Worm (Caenorhabditis elegans): ENCODE data around the gene F35C11.3.
A peak's percentile ranks its signal among the peaks of the same experiment; 100 is the strongest.

Gene F35C11.3

ce11 chrII:8246476-8246875 lies at the start of gene F35C11.3:
F35C11.3 (plus strand) TSS chrII:8246776.
- TF ChIP-seq drap-1 (GFP tag; optimal IDR thresholded peaks at IDR 0.05) (no peak), lsy-2 (tag; optimal IDR thresholded peaks at IDR 0.05) (no peak), sem-2 (GFP tag; optimal IDR thresholded peaks at IDR 0.05) (no peak), flh-1 (GFP tag; optimal IDR thresholded peaks at IDR 0.05) (no peak), mab-5 (tag; optimal IDR thresholded peaks at IDR 0.05) (no peak), mep-1 (tag; optimal IDR thresholded peaks at IDR 0.05) (no peak), mls-2 (tag; optimal IDR thresholded peaks at IDR 0.05) (no peak)

DNA sequence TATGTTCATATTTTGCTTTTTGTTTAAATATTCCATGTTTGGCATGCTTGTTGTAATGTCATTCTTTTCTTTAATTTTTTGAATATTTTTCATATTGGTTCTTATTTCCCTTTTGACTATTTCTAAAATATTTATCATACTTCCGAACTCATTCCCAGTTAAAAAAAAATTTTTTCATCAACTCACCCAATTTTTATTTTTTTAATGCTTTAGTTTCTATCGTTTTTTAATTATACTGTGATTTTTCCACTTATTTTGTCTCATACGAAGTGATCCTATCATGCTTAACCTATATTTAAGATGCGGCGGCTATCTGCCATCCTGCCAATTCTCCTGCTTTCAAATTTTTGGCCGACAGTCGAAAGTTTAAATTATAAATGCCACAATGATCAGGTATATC lies 48.1 kb upstream of the F35C11.3 start, which contains the start of gene qua-1:
Gene qua-1 (plus strand): TSS at position 301 of the 400 bp plus-strand sequence.
- no peak for TF ChIP-seq flh-1 (GFP tag; optimal IDR thresholded peaks at IDR 0.05)
- TF ChIP-seq mls-2 (tag; optimal IDR thresholded peaks at IDR 0.05), result no peak
- TF ChIP-seq sptf-1 (tag; optimal IDR thresholded peaks at IDR 0.05), result no peak
- TF ChIP-seq unc-39 (tag; optimal IDR thresholded peaks at IDR 0.05), result no peak
- no peak for TF ChIP-seq M03D4.4 (tag; optimal IDR thresholded peaks at IDR 0.05)
- TF ChIP-seq elt-3 (tag; optimal IDR thresholded peaks at IDR 0.05), result no peak
- TF ChIP-seq zip-8 (tag; optimal IDR thresholded peaks at IDR 0.05), result no peak
- TF ChIP-seq lsy-2 (tag; optimal IDR thresholded peaks at IDR 0.05), result no peak
- TF ChIP-seq unc-120 (tag; optimal IDR thresholded peaks at IDR 0.05; ENCODE audit: poor library complexity, severe bottlenecking), result no peak

ce11 chrII:8199803-8200202 lies 46.8 kb upstream of the F35C11.3 start:
- TF ChIP-seq unc-62 (GFP tag; optimal IDR thresholded peaks at IDR 0.05) (peak; percentile 43), drap-1 (GFP tag; optimal IDR thresholded peaks at IDR 0.05) (no peak), mab-5 (tag; optimal IDR thresholded peaks at IDR 0.05) (no peak), cnd-1 (tag; optimal IDR thresholded peaks at IDR 0.05) (no peak), blmp-1 (tag; optimal IDR thresholded peaks at IDR 0.05) (peak; percentile 74), unc-39 (tag; optimal IDR thresholded peaks at IDR 0.05) (no peak)

DNA sequence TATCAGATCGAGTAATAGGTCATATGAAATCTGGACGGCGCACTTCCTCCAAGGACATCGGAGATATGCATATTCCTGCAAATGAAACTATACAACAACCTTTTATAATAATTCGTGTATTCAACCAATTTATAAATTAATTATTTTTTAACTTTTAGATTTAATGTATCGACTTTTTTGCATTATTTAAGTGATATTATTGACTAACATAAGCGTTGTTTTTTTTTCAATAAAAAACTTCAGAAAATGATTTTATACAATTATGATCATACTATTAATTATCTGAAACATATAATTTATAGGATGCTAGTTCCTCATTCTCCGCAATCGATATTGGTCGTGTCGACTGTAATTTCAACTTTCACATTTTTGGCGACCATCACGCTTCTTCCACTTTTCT lies 42.5 kb upstream of the F35C11.3 start, which contains the start of gene col-76:
Gene col-76 (plus strand): TSS at position 301 of the 400 bp plus-strand sequence.
- TF ChIP-seq elt-1 (tag; optimal IDR thresholded peaks at IDR 0.05; ENCODE audit: borderline replicate concordance, insufficient read depth), result peak; percentile 8
- no peak for TF ChIP-seq bed-3 (GFP tag; optimal IDR thresholded peaks at IDR 0.05)
- TF ChIP-seq lin-32 (GFP tag; optimal IDR thresholded peaks at IDR 0.05), result no peak
- TF ChIP-seq nhr-2 (tag; optimal IDR thresholded peaks at IDR 0.05), result no peak

DNA sequence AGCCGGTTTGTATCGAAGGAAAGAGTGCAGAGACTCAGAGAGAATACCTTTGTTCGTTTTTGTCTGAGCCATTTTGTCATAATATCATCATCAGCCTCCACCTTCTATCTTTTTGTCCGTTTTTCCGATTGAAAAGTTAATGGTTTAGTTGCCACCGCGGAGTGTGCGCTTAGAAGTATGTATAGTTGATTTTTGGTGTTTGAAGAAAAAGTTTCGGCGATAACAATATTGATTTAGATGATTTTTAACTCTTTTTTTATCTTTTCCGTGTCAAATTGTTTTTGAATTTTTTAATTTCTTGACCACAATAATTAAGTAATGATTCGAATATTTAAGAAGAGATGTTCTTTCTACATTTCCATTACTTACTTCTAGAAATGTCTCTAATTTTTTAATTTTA lies 41.0 kb upstream of the F35C11.3 start:
- TF ChIP-seq lin-32 (GFP tag; optimal IDR thresholded peaks at IDR 0.05) (no peak), blmp-1 (tag; optimal IDR thresholded peaks at IDR 0.05) (no peak), unc-120 (tag; optimal IDR thresholded peaks at IDR 0.05; ENCODE audit: poor library complexity, severe bottlenecking) (no peak), elt-1 (tag; optimal IDR thresholded peaks at IDR 0.05; ENCODE audit: borderline replicate concordance, insufficient read depth) (no peak)

DNA sequence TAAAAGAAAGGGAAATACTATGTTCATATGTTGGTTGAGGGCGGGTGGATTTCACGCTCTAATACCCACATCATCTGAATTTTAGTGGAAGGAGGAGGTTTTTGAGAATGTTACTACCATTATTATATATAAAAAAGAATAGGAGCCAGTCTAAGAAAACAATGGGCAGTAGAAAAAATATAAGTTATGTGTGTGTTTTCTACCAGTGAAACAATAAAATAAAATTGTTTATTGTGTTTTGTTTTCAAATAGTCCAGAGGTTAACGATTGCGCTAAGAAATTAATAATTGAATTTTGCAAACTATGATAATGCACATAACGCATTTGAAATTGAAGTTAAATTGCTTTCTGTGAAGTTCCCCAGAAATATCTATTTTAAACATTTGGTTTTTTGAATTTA lies 37.1 kb upstream of the F35C11.3 start, which contains the start of gene M110.8:
Gene M110.8 (minus strand): TSS at position 101 of the 400 bp plus-strand sequence.
- TF ChIP-seq unc-120 (tag; optimal IDR thresholded peaks at IDR 0.05; ENCODE audit: poor library complexity, severe bottlenecking) (no peak), ces-1 (GFP tag; optimal IDR thresholded peaks at IDR 0.05) (no peak), lsy-2 (tag; optimal IDR thresholded peaks at IDR 0.05) (no peak), ham-2 (GFP tag; optimal IDR thresholded peaks at IDR 0.05) (no peak), blmp-1 (tag; optimal IDR thresholded peaks at IDR 0.05) (no peak), mab-5 (tag; optimal IDR thresholded peaks at IDR 0.05) (no peak), snpc-4 (tag; optimal IDR thresholded peaks at IDR 0.05) (no peak), nhr-76 (tag; optimal IDR thresholded peaks at IDR 0.05) (no peak), elt-1 (tag; optimal IDR thresholded peaks at IDR 0.05; ENCODE audit: borderline replicate concordance, insufficient read depth) (no peak), drap-1 (GFP tag; optimal IDR thresholded peaks at IDR 0.05) (no peak), unc-39 (tag; optimal IDR thresholded peaks at IDR 0.05) (no peak), nhr-237 (tag; optimal IDR thresholded peaks at IDR 0.05) (no peak), nhr-28 (tag; optimal IDR thresholded peaks at IDR 0.05) (no peak), mls-2 (tag; optimal IDR thresholded peaks at IDR 0.05) (no peak), lin-13 (tag; optimal IDR thresholded peaks at IDR 0.05) (no peak), flh-1 (GFP tag; optimal IDR thresholded peaks at IDR 0.05) (no peak), M03D4.4 (tag; optimal IDR thresholded peaks at IDR 0.05) (no peak), lin-32 (GFP tag; optimal IDR thresholded peaks at IDR 0.05) (no peak)

- TF ChIP-seq ceh-39 (tag; optimal IDR thresholded peaks at IDR 0.05) (no peak), lsy-2 (tag; optimal IDR thresholded peaks at IDR 0.05) (no peak), ceh-43 (GFP tag; optimal IDR thresholded peaks at IDR 0.05) (no peak)
Measured at ce11 chrII:8212680-8213079, 33.9 kb upstream of the F35C11.3 start, which contains the start of gene twk-3. twk-3 (minus strand) TSS chrII:8212780.
